Fruit fly (Drosophila melanogaster): ENCODE measurements around the gene Cpr67Fb.

Gene Cpr67Fb

DNA sequence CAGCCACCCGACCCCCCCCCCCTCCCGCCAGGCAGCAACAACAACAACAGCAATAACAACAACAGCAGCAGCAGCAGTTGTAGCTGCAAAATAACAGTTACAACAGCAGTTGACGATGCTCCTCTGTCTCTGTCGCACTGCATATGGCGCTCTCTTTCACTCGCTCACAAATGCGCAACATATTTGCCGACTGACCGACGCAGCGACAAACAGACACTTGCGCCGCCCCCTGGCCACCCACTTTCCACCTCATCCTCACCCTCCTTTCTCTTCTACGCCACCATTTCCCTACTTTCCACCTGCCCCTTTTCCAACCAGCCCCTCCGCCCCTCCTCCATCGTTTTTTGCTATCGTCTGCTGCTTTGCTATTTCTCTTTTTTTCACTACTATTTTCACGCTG, 39.9 kb upstream of the Cpr67Fb start:
- TF ChIP-seq CG11902 (GFP tag; optimal IDR thresholded peaks at IDR 0.05) = no peak
- peak; percentile 35; the same call in 2 of the 3 replicates for TF ChIP-seq eg (GFP tag; IDR thresholded peaks at IDR 0.05)
- TF ChIP-seq CG8119 (GFP tag; IDR thresholded peaks at IDR 0.05) = peak; percentile 36; the same call in 1 of the 3 replicates
- TF ChIP-seq Hr4 (GFP tag; optimal IDR thresholded peaks at IDR 0.05) = no peak
- TF ChIP-seq Lpt (GFP tag; optimal IDR thresholded peaks at IDR 0.05) = peak; percentile 49
- peak; percentile 63; the same call in 2 of the 3 replicates for TF ChIP-seq CG6163 (GFP tag; IDR thresholded peaks at IDR 0.05)
- no peak for TF ChIP-seq CG34406 (GFP tag; optimal IDR thresholded peaks at IDR 0.05)
- peak; percentile 2 for TF ChIP-seq CG6808 (GFP tag; optimal IDR thresholded peaks at IDR 0.05)
- no peak for TF ChIP-seq salr (GFP tag; optimal IDR thresholded peaks at IDR 0.05)
- peak; percentile 51; the same call in 1 of the 2 replicates for TF ChIP-seq Gug (GFP tag; IDR thresholded peaks at IDR 0.05)
- TF ChIP-seq CG15336 (GFP tag; IDR thresholded peaks at IDR 0.05) = 0 out of 2 replicates have a peak, but pooled peaks have one; percentile 7
- TF ChIP-seq CG3919 (GFP tag; optimal IDR thresholded peaks at IDR 0.05) = no peak

- TF ChIP-seq topi (GFP tag; optimal IDR thresholded peaks at IDR 0.05) = peak; percentile 93
- TF ChIP-seq salr (GFP tag; optimal IDR thresholded peaks at IDR 0.05) = peak; percentile 50 to 96
- peak; percentile 85 for TF ChIP-seq Sox102F (GFP tag; optimal IDR thresholded peaks at IDR 0.05)
- peak; percentile 84 for TF ChIP-seq Sox15 (GFP tag; optimal IDR thresholded peaks at IDR 0.05)
- TF ChIP-seq svp (GFP tag) = peak; percentile 95
- peak; percentile 78; the same call in 1 of the 3 replicates for TF ChIP-seq CG6163 (GFP tag; IDR thresholded peaks at IDR 0.05)
- peak; percentile 85 for TF ChIP-seq CG3919 (GFP tag; optimal IDR thresholded peaks at IDR 0.05)
- TF ChIP-seq CG11294 (GFP tag; IDR thresholded peaks at IDR 0.05) = peak; percentile 28
- peak; percentile 92 for TF ChIP-seq Hr39 (GFP tag; optimal IDR thresholded peaks at IDR 0.05)
- TF ChIP-seq CG8319 (GFP tag; optimal IDR thresholded peaks at IDR 0.05) = peak; percentile 84
- TF ChIP-seq CG6792 (GFP tag; optimal IDR thresholded peaks at IDR 0.05) = peak; percentile 85
- peak; percentile 91 for TF ChIP-seq CG31627 (GFP tag; optimal IDR thresholded peaks at IDR 0.05)
- TF ChIP-seq Gug (GFP tag; IDR thresholded peaks at IDR 0.05) = no peak; the same call in 1 of the 2 replicates
- peak; percentile 92 for TF ChIP-seq CG10631 (GFP tag; optimal IDR thresholded peaks at IDR 0.05)
- TF ChIP-seq CG7368 (GFP tag; optimal IDR thresholded peaks at IDR 0.05) = peak; percentile 75
- peak; percentile 82 for TF ChIP-seq dac (GFP tag; optimal IDR thresholded peaks at IDR 0.05)
- TF ChIP-seq Smox (GFP tag; optimal IDR thresholded peaks at IDR 0.05) = peak; percentile 93
- peak; percentile 91 for TF ChIP-seq CG6808 (GFP tag; optimal IDR thresholded peaks at IDR 0.05)
- peak; percentile 72 for TF ChIP-seq dsx (GFP tag; optimal IDR thresholded peaks at IDR 0.05; ENCODE audit: poor library complexity, severe bottlenecking)
- TF ChIP-seq CG8119 (GFP tag; IDR thresholded peaks at IDR 0.05) = peak; percentile 81
- peak; percentile 91 for TF ChIP-seq fd59A (GFP tag; optimal IDR thresholded peaks at IDR 0.05)
- TF ChIP-seq Ets96B (tag; optimal IDR thresholded peaks at IDR 0.05) = peak; percentile 86
- TF ChIP-seq CG11762 (GFP tag; optimal IDR thresholded peaks at IDR 0.05; ENCODE audit: insufficient read depth) = peak; percentile 83
- peak; percentile 96 for TF ChIP-seq esn (GFP tag; optimal IDR thresholded peaks at IDR 0.05)
- TF ChIP-seq spab (GFP tag; optimal IDR thresholded peaks at IDR 0.05) = peak; percentile 92
- peak; percentile 82 for TF ChIP-seq CG10669 (GFP tag; optimal IDR thresholded peaks at IDR 0.05)
- TF ChIP-seq Met (GFP tag; optimal IDR thresholded peaks at IDR 0.05) = peak; percentile 94
- TF ChIP-seq CG32006 (GFP tag; optimal IDR thresholded peaks at IDR 0.05) = peak; percentile 96
- peak; percentile 93 for TF ChIP-seq net (GFP tag; optimal IDR thresholded peaks at IDR 0.05)
- TF ChIP-seq Eip75B (GFP tag; optimal IDR thresholded peaks at IDR 0.05) = peak; percentile 90
- TF ChIP-seq Hr4 (GFP tag; optimal IDR thresholded peaks at IDR 0.05) = peak; percentile 88
- peak; percentile 81 for TF ChIP-seq Lpt (GFP tag; optimal IDR thresholded peaks at IDR 0.05)
- peak; percentile 91 for TF ChIP-seq acj6 (GFP tag; optimal IDR thresholded peaks at IDR 0.05)
- TF ChIP-seq CG34406 (GFP tag; optimal IDR thresholded peaks at IDR 0.05) = peak; percentile 90
- TF ChIP-seq cyc (GFP tag; optimal IDR thresholded peaks at IDR 0.05) = peak; percentile 90
- peak; percentile 85 for TF ChIP-seq Ets21C (GFP tag; optimal IDR thresholded peaks at IDR 0.05)
- peak; percentile 70 for TF ChIP-seq vri (GFP tag; optimal IDR thresholded peaks at IDR 0.05)
- TF ChIP-seq CG6276 (GFP tag; optimal IDR thresholded peaks at IDR 0.05) = peak; percentile 90
- TF ChIP-seq eg (GFP tag; IDR thresholded peaks at IDR 0.05) = peak; percentile 73
- peak; percentile 66 for TF ChIP-seq CG1621 (tag; optimal IDR thresholded peaks at IDR 0.05)
- peak; percentile 88 for TF ChIP-seq pdm3 (GFP tag; optimal IDR thresholded peaks at IDR 0.05)
- TF ChIP-seq OdsH (GFP tag; optimal IDR thresholded peaks at IDR 0.05) = peak; percentile 92
- TF ChIP-seq CG3032 (tag; optimal IDR thresholded peaks at IDR 0.05) = peak; percentile 84
- TF ChIP-seq ss (GFP tag; optimal IDR thresholded peaks at IDR 0.05) = peak; percentile 82 to 88
These were observed 39.1 kb upstream of the Cpr67Fb start for dm6 chr3L:10854801-10855418.

Data from whole organism, prepupa.